Worm (Caenorhabditis elegans): Measurements from ENCODE around the gene fkh-4.
"Not testable (repeated sequence)": the region's sequence is repeated elsewhere in the genome, so short reads cannot be mapped to it uniquely, and the experiment has no call there.

DNA sequence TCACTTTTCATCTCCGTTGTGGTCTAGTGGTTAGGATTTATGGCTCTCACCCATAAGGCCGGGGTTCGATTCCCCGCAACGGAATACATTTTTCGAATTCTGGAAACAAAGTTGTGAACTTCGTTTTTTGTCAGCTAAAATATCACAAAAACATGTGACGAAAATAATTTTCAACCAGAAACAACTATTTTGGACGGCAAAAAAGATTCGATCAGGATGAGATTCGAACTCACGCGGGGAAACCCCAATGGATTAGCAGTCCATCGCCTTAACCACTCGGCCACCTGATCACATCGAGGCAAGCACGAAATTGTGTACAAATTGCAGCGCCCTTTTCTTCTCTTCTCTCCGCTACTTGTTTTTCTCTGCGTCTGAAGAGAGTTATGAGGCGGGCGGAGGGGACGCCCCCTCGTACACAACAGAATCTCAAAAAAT is 20.0 kb upstream of the fkh-4 start:
- TF ChIP-seq unc-86 (tag; optimal IDR thresholded peaks at IDR 0.05) (peak; percentile 64), Y22D7AL.16 (tag; optimal IDR thresholded peaks at IDR 0.05) (peak; percentile 13), elt-2 (tag; optimal IDR thresholded peaks at IDR 0.05) (peak; percentile 66), madf-2 (tag; optimal IDR thresholded peaks at IDR 0.05) (peak; percentile 74)
- not testable (repeated sequence) for TF ChIP-seq ama-1 (optimal IDR thresholded peaks at IDR 0.05); K09A11.1 (tag; optimal IDR thresholded peaks at IDR 0.05; ENCODE audit: insufficient read depth)

Data from whole organism, late embryonic.